Worm (Caenorhabditis elegans): Measurements from ENCODE around the gene F09G8.10.

The F09G8.10 gene

DNA sequence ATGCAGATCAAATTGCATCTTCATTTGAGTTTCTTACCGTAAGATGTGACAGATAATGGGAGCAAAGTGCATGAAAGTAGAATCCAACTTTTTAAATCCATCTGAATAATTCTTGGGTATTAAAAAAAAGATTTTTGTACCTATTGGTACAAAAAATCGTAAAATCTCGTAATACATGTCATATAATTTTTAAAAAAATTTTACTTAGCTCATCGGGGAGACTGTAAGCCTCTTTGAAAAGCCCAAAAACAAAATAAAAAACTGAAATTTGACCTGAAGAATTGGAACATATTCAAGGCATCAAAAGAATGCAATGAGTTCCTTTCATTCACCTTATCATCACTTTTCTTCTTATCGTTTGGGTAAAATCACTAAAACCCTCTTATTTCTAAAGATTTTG, 3.9 kb upstream of the F09G8.10 start, which contains the start of gene clec-160:
Gene clec-160 (minus strand): TSS at position 101 of the 400 bp plus-strand sequence.
- no peak for TF ChIP-seq unc-62 (GFP tag; optimal IDR thresholded peaks at IDR 0.05)
- TF ChIP-seq elt-2 (tag; optimal IDR thresholded peaks at IDR 0.05) = peak; percentile 6

DNA sequence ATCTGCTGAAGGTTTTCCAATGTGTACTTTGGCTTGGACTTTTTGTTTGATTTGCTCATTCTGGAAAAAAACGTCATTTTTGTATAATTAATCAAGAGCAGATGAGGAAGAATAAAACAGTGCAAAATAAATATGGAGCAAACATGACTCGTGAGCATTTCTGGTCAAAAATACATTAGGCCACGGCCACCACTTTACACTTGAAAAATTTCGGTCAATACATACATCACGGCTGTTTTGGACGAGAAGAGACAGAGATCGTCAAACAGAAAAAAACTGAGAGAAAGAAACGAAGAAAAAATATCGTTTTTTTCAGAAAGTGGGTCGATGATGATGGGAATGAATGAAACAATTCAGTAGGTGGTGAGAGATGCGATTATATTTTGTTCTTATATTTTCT, 3.7 kb downstream of the F09G8.10 start, which contains the start of the genes F09G8.7 and crn-7:
Gene F09G8.7 (minus strand): TSS at position 60 of the 400 bp plus-strand sequence.
Gene crn-7 (plus strand): TSS at position 236 of the 400 bp plus-strand sequence.
- TF ChIP-seq tbx-2 (tag; optimal IDR thresholded peaks at IDR 0.05) (no peak), lin-15B (tag; optimal IDR thresholded peaks at IDR 0.05) (peak; percentile 71), nhr-23 (tag; optimal IDR thresholded peaks at IDR 0.05) (peak; percentile 42), unc-62 (GFP tag; optimal IDR thresholded peaks at IDR 0.05) (no peak), fkh-10 (GFP tag; optimal IDR thresholded peaks at IDR 0.05) (no peak), snpc-4 (tag; optimal IDR thresholded peaks at IDR 0.05) (peak; percentile 26), pha-4 (tag; optimal IDR thresholded peaks at IDR 0.05) (peak; percentile 61), pqm-1 (tag; optimal IDR thresholded peaks at IDR 0.05) (no peak), nhr-25 (tag; optimal IDR thresholded peaks at IDR 0.05) (peak; percentile 9), ama-1 (optimal IDR thresholded peaks at IDR 0.05) (no peak), nfya-1 (tag; optimal IDR thresholded peaks at IDR 0.05; ENCODE audit: insufficient read depth) (peak; percentile 51), nhr-43 (tag; optimal IDR thresholded peaks at IDR 0.05; ENCODE audit: poor library complexity, severe bottlenecking) (no peak)

DNA sequence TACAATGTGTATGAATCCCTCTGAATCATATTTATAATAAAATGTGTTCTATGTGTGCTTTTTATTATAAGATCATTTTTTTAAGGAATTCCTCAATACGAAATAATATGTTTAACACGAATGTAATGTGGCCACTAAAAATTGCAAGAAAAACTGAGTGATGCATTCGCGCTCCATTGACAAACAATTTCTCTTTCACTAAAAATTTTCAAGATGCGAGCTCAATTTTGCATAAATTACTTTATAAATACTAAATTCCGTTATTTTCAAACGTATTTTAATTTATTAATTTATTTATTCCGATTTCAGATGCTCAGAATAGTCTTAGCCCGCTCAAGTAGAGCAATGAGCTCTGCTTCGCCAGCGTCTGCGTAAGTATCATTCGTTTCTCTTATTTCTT, 6.2 kb downstream of the F09G8.10 start, which contains the start of gene mrps-9:
Gene mrps-9 (plus strand): TSS at position 310 of the 400 bp plus-strand sequence.
- TF ChIP-seq ceh-82 (tag; optimal IDR thresholded peaks at IDR 0.05) (no peak), nfya-1 (tag; optimal IDR thresholded peaks at IDR 0.05; ENCODE audit: insufficient read depth) (peak; percentile 3), lin-15B (tag; optimal IDR thresholded peaks at IDR 0.05) (peak; percentile 51)

DNA sequence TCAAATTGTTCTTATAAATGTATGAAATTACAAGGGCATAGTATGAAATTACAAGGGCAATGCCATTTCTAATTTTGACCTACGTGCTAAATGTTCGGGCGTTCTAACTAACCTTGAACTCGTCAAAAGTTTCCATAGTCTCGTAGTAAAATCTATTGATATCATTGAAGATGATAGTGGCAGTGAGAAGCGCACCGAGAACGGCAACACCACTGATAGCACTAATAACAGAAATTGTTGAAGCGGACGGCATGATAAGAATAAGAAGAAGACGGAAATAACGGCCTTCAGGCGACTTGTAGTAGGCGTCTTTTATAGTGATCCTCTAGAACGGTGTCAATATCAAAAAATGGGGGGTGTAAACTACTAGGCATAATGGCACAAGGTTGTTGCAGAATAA, 8.6 kb downstream of the F09G8.10 start, which contains the start of gene col-91:
Gene col-91 (minus strand): TSS at position 288 of the 400 bp plus-strand sequence.
- TF ChIP-seq R02D3.7 (tag; optimal IDR thresholded peaks at IDR 0.05) = no peak
- TF ChIP-seq nhr-25 (tag; optimal IDR thresholded peaks at IDR 0.05) = peak; percentile 78
- peak in 1 of 3 experiments; percentile 90 for TF ChIP-seq elt-3 (tag; optimal IDR thresholded peaks at IDR 0.05)

DNA sequence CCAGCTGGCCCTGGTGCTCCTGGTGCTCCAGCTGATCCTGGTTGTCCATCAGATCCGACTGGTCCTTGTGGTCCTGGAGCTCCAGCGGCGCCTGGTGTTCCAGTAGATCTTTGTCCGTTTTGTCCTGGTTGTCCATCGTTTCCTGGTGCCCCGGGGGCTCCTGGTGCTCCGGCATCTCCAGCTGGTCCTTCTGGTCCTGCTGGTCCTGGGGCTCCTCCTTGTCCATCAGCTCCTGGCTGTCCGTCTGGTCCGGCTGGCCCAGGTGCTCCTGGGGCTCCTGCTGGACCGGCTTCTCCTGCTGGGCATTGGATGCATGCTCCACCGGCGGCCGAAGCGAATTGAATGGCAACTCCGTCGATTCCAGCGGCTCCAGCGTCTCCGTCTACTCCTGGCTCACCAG, 9.4 kb downstream of the F09G8.10 start:
- TF ChIP-seq nhr-23 (tag; optimal IDR thresholded peaks at IDR 0.05) = no peak
- TF ChIP-seq pqm-1 (tag; optimal IDR thresholded peaks at IDR 0.05) = no peak
- TF ChIP-seq snpc-4 (tag; optimal IDR thresholded peaks at IDR 0.05) = no peak
- TF ChIP-seq eor-1 (tag; optimal IDR thresholded peaks at IDR 0.05) = no peak
- no peak for TF ChIP-seq fkh-2 (tag; optimal IDR thresholded peaks at IDR 0.05)
- TF ChIP-seq nhr-77 (tag; optimal IDR thresholded peaks at IDR 0.05) = no peak
- TF ChIP-seq ceh-82 (tag; optimal IDR thresholded peaks at IDR 0.05) = no peak
- no peak for TF ChIP-seq nhr-25 (tag; optimal IDR thresholded peaks at IDR 0.05)
- no peak for TF ChIP-seq lsy-12 (tag; optimal IDR thresholded peaks at IDR 0.05)
- TF ChIP-seq lin-39 (tag; optimal IDR thresholded peaks at IDR 0.05) = no peak
- TF ChIP-seq nfya-1 (tag; optimal IDR thresholded peaks at IDR 0.05; ENCODE audit: insufficient read depth) = no peak

DNA sequence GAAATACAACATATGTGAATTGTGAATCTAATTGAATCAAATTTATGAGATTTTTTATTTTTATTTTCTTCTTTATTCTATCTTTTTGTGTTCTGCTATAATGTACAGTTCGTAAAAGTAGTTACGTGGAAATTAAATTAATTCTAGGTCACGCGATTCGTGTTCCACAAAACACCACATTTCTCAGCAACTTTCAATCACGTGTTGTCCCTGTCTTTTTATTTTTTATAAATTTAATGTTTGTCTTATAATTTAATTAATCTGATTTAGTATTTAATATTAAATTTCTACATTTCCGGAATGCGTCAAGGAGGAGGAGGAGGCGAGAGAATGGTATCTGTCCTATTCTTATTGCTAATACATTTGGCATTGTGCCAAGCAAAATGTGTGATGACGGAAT, 13.9 kb downstream of the F09G8.10 start, which contains the start of gene ncr-2:
Gene ncr-2 (plus strand): TSS at position 301 of the 400 bp plus-strand sequence.
- TF ChIP-seq tbx-2 (tag; optimal IDR thresholded peaks at IDR 0.05) (no peak), nhr-43 (tag; optimal IDR thresholded peaks at IDR 0.05; ENCODE audit: poor library complexity, severe bottlenecking) (no peak), unc-62 (GFP tag; optimal IDR thresholded peaks at IDR 0.05) (no peak), elt-1 (tag; optimal IDR thresholded peaks at IDR 0.05) (no peak), hmg-11 (tag; optimal IDR thresholded peaks at IDR 0.05) (no peak), nhr-237 (tag; optimal IDR thresholded peaks at IDR 0.05) (no peak), fkh-10 (GFP tag; optimal IDR thresholded peaks at IDR 0.05) (no peak), fkh-2 (tag; optimal IDR thresholded peaks at IDR 0.05) (no peak), ceh-16 (tag; optimal IDR thresholded peaks at IDR 0.05) (no peak), nhr-67 (tag; optimal IDR thresholded peaks at IDR 0.05) (no peak), ceh-82 (tag; optimal IDR thresholded peaks at IDR 0.05) (no peak), nhr-77 (tag; optimal IDR thresholded peaks at IDR 0.05) (no peak), lin-39 (tag; optimal IDR thresholded peaks at IDR 0.05) (no peak), pha-4 (tag; optimal IDR thresholded peaks at IDR 0.05) (no peak), lsy-12 (tag; optimal IDR thresholded peaks at IDR 0.05) (no peak), ceh-9 (tag; optimal IDR thresholded peaks at IDR 0.05) (no peak), mdl-1 (tag; optimal IDR thresholded peaks at IDR 0.05) (no peak), R02D3.7 (tag; optimal IDR thresholded peaks at IDR 0.05) (no peak)
